Worm (Caenorhabditis elegans) whole organism, L3 larva: Measurements from ENCODE around the gene btb-16.

Source experiments
- ZK546.5 ChIP-seq: sonication (generic microtip); optimal IDR thresholded peaks from 2 replicates; lab custom pipeline; 2017; ENCODE audit warnings: missing biosample characterization, missing genetic modification characterization
- aly-2 ChIP-seq: fragments of 150-350 bp; optimal IDR thresholded peaks from 2 replicates; lab custom pipeline; 2014; ENCODE audit warnings: missing biosample characterization, missing genetic modification characterization
- ama-1 ChIP-seq: fragments of 150-350 bp; optimal IDR thresholded peaks from 2 replicates; lab custom pipeline; 2018
- ceh-16 ChIP-seq: sonication (generic microtip); optimal IDR thresholded peaks from 2 replicates; lab custom pipeline; 2017; ENCODE audit warnings: missing biosample characterization, missing genetic modification characterization
- ceh-28 ChIP-seq: fragments of 150-350 bp; optimal IDR thresholded peaks from 2 replicates; lab custom pipeline; 2014; ENCODE audit warnings: missing biosample characterization, missing genetic modification reagents, missing genetic modification characterization
- ceh-82 ChIP-seq: fragments of 150-350 bp; optimal IDR thresholded peaks from 2 replicates; lab custom pipeline; 2014; ENCODE audit warnings: missing biosample characterization, missing genetic modification characterization
- ceh-9 ChIP-seq: sonication (generic microtip); optimal IDR thresholded peaks from 2 replicates; lab custom pipeline; 2018; ENCODE audit warnings: missing biosample characterization, missing genetic modification characterization
- daf-12 ChIP-seq: fragments of 150-350 bp; optimal IDR thresholded peaks from 2 replicates; lab custom pipeline; 2014; ENCODE audit warnings: missing biosample characterization, missing genetic modification reagents, missing genetic modification characterization
- egl-27 ChIP-seq: sonication (generic microtip); optimal IDR thresholded peaks from 4 replicates; lab custom pipeline; 2017; ENCODE audit warnings: missing biosample characterization, missing genetic modification reagents, missing genetic modification characterization
- egl-5 ChIP-seq: fragments of 150-350 bp; optimal IDR thresholded peaks from 2 replicates; lab custom pipeline; 2017; ENCODE audit warnings: missing biosample characterization, missing genetic modification reagents, missing genetic modification characterization, inconsistent platforms
- elt-1 ChIP-seq: fragments of 150-350 bp; optimal IDR thresholded peaks from 2 replicates; lab custom pipeline; 2014; ENCODE audit warnings: missing biosample characterization, missing genetic modification characterization
- elt-2 ChIP-seq: sonication (generic microtip); optimal IDR thresholded peaks from 2 replicates; lab custom pipeline; 2016; ENCODE audit warnings: missing genetic modification reagents, mild to moderate bottlenecking, missing genetic modification characterization, missing compliant biosample characterization
- elt-3 ChIP-seq, 3 experiments: fragments of 150-350 bp in 1 of 3; sonication (generic microtip) in 2 of 3; optimal IDR thresholded peaks; 2 replicates in 2 of 3; 4 replicates in 1 of 3; lab custom pipeline; 2014 to 2017; ENCODE audit warnings: missing biosample characterization in 3 of 3, missing genetic modification characterization in 3 of 3
- eor-1 ChIP-seq, 2 experiments: fragments of 150-350 bp; optimal IDR thresholded peaks; 2 replicates each; lab custom pipeline; 2014 to 2018; ENCODE audit warnings: missing biosample characterization in 2 of 2, missing genetic modification characterization in 2 of 2
- fkh-10 ChIP-seq: sonication (generic microtip); optimal IDR thresholded peaks from 2 replicates; lab custom pipeline; 2017; ENCODE audit warnings: missing biosample characterization, missing genetic modification reagents, missing genetic modification characterization
- fkh-2 ChIP-seq: fragments of 150-350 bp; optimal IDR thresholded peaks from 2 replicates; lab custom pipeline; 2014; ENCODE audit warnings: missing biosample characterization, missing genetic modification reagents, missing genetic modification characterization
- fos-1 ChIP-seq: fragments of 150-350 bp; optimal IDR thresholded peaks from 2 replicates; lab custom pipeline; 2014; ENCODE audit warnings: missing biosample characterization, missing genetic modification characterization
- hmg-11 ChIP-seq: sonication (generic microtip); optimal IDR thresholded peaks from 2 replicates; lab custom pipeline; 2016; ENCODE audit warnings: missing genetic modification characterization, missing compliant biosample characterization
- jun-1 ChIP-seq: fragments of 150-350 bp; optimal IDR thresholded peaks from 2 replicates; lab custom pipeline; 2014; ENCODE audit warnings: missing biosample characterization, missing genetic modification reagents, missing genetic modification characterization
- lin-15B ChIP-seq: fragments of 150-350 bp; optimal IDR thresholded peaks from 2 replicates; lab custom pipeline; 2014; ENCODE audit warnings: missing biosample characterization, missing genetic modification characterization
- lin-39 ChIP-seq: fragments of 150-350 bp; optimal IDR thresholded peaks from 2 replicates; lab custom pipeline; 2018; ENCODE audit warnings: missing biosample characterization, missing genetic modification reagents, missing genetic modification characterization
- lsy-12 ChIP-seq: sonication (generic microtip); optimal IDR thresholded peaks from 2 replicates; lab custom pipeline; 2016; ENCODE audit warnings: mild to moderate bottlenecking, missing genetic modification characterization, missing compliant biosample characterization
- mdl-1 ChIP-seq: fragments of 150-350 bp; optimal IDR thresholded peaks from 2 replicates; lab custom pipeline; 2014; ENCODE audit warnings: missing biosample characterization, missing genetic modification characterization
- mml-1 ChIP-seq: fragments of 150-350 bp; sonication (generic microtip); optimal IDR thresholded peaks from 3 replicates; lab custom pipeline; 2014; ENCODE audit warnings: missing biosample characterization, missing genetic modification characterization
- nfya-1 ChIP-seq: sonication (generic microtip); optimal IDR thresholded peaks from 2 replicates; lab custom pipeline; 2017; ENCODE audit warnings: missing genetic modification characterization, mild to moderate bottlenecking, missing compliant biosample characterization, antibody characterized with exemption, moderate library complexity; ENCODE audit not compliant: insufficient read depth
- nhr-11 ChIP-seq: fragments of 150-350 bp; optimal IDR thresholded peaks from 2 replicates; lab custom pipeline; 2014; ENCODE audit warnings: missing biosample characterization, missing genetic modification characterization
- nhr-23 ChIP-seq: fragments of 150-350 bp; optimal IDR thresholded peaks from 2 replicates; lab custom pipeline; 2014; ENCODE audit warnings: missing biosample characterization, missing genetic modification reagents, missing genetic modification characterization
- nhr-237 ChIP-seq: fragments of 150-350 bp; optimal IDR thresholded peaks from 2 replicates; lab custom pipeline; 2014; ENCODE audit warnings: missing biosample characterization, missing genetic modification characterization
- nhr-25 ChIP-seq: sonication (generic microtip); optimal IDR thresholded peaks from 2 replicates; lab custom pipeline; 2017; ENCODE audit warnings: missing biosample characterization, missing genetic modification characterization
- nhr-28 ChIP-seq: fragments of 150-350 bp; optimal IDR thresholded peaks from 2 replicates; lab custom pipeline; 2014; ENCODE audit warnings: missing biosample characterization, missing genetic modification characterization
- nhr-43 ChIP-seq: sonication (generic microtip); optimal IDR thresholded peaks from 2 replicates; lab custom pipeline; 2016; ENCODE audit warnings: mild to moderate bottlenecking, missing genetic modification characterization, missing compliant biosample characterization; ENCODE audit not compliant: poor library complexity, severe bottlenecking
- nhr-76 ChIP-seq: fragments of 150-350 bp; sonication (generic microtip); optimal IDR thresholded peaks from 5 replicates; lab custom pipeline; 2014; ENCODE audit warnings: missing biosample characterization, missing genetic modification characterization
- nhr-77 ChIP-seq: fragments of 150-350 bp; optimal IDR thresholded peaks from 2 replicates; lab custom pipeline; 2014; ENCODE audit warnings: missing biosample characterization, missing genetic modification characterization
- pqm-1 ChIP-seq: fragments of 150-350 bp; optimal IDR thresholded peaks from 2 replicates; lab custom pipeline; 2017; ENCODE audit warnings: missing biosample characterization, missing genetic modification characterization, inconsistent platforms
- sea-2 ChIP-seq: fragments of 150-350 bp; sonication (generic microtip); optimal IDR thresholded peaks from 4 replicates; lab custom pipeline; 2014; ENCODE audit warnings: missing biosample characterization, missing genetic modification reagents, missing genetic modification characterization
- skn-1 ChIP-seq: fragments of 150-350 bp; optimal IDR thresholded peaks from 2 replicates; lab custom pipeline; 2014; ENCODE audit warnings: missing biosample characterization, missing genetic modification characterization
- snpc-4 ChIP-seq: fragments of 150-350 bp; optimal IDR thresholded peaks from 2 replicates; lab custom pipeline; 2014; ENCODE audit warnings: missing biosample characterization, missing genetic modification characterization
- tbx-2 ChIP-seq: sonication (generic microtip); optimal IDR thresholded peaks from 2 replicates; lab custom pipeline; 2016; ENCODE audit warnings: mild to moderate bottlenecking, missing genetic modification characterization, missing compliant biosample characterization
- unc-39 ChIP-seq: sonication (generic microtip); optimal IDR thresholded peaks from 4 replicates; lab custom pipeline; 2017; ENCODE audit warnings: missing biosample characterization, missing genetic modification characterization
- zag-1 ChIP-seq: fragments of 150-350 bp; optimal IDR thresholded peaks from 2 replicates; lab custom pipeline; 2014; ENCODE audit warnings: missing biosample characterization, missing genetic modification characterization
- ztf-4 ChIP-seq: fragments of 150-350 bp; optimal IDR thresholded peaks from 2 replicates; lab custom pipeline; 2014; ENCODE audit warnings: missing biosample characterization, missing genetic modification characterization

Gene btb-16

ce11 chrII:3251782-3252181 is 44.9 kb upstream of the btb-16 start:
- no peak for TF ChIP-seq nfya-1
- TF ChIP-seq ztf-4 (tag; lab: Kevin White, UChicago) = no peak
- no peak for TF ChIP-seq nhr-77 (tag; lab: Kevin White, UChicago)
- TF ChIP-seq fkh-10 = no peak
- TF ChIP-seq lin-39 (tag; lab: Kevin White, UChicago) = no peak
- TF ChIP-seq ceh-28 (tag; lab: Kevin White, UChicago) = no peak
- no peak for TF ChIP-seq elt-1
- no peak for TF ChIP-seq ceh-82 (tag; lab: Kevin White, UChicago)
- no peak for TF ChIP-seq egl-5
- no peak for TF ChIP-seq lsy-12 (tag; lab: Kevin White, UChicago)
- no peak for TF ChIP-seq lin-15B (tag; lab: Kevin White, UChicago)
- no peak for TF ChIP-seq aly-2 (tag; lab: Kevin White, UChicago)
- TF ChIP-seq sea-2 (GFP tag; lab: Kevin White, UChicago) = no peak
- no peak for TF ChIP-seq nhr-76
- no peak for TF ChIP-seq ama-1
- TF ChIP-seq ceh-9 = no peak
- no peak for TF ChIP-seq tbx-2
- no peak for TF ChIP-seq ceh-16
- TF ChIP-seq unc-39 (tag; lab: Kevin White, UChicago) = no peak
- TF ChIP-seq nhr-11 = no peak

DNA sequence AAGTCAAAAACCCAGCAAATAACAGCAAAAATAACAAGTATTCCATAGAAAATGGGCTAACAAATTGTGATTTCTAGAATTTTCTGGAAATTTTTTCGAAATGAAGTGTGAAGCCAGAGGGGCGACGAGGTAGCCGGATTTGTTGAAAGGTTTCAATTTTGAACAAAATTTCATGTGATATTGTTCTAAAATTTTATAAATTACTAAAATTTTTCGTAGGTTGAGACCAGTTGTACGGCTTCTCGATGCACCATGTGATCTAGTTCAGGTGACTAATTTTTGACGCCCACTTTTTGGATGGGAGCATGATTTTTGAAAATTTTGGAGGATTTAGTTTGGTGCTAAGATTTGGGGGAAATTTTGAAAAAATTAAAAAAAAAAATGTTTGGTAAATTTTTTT is 37.4 kb upstream of the btb-16 start, which contains the start of gene gcy-19:
gcy-19 (minus strand) TSS at position 101 of the 400 bp plus-strand sequence.
- TF ChIP-seq ZK546.5 (tag; lab: Kevin White, UChicago) (no peak), elt-3 (tag; optimal IDR thresholded peaks at IDR 0.05; lab: Kevin White, UChicago) (no peak), fos-1 (no peak), nhr-25 (no peak), egl-5 (no peak), skn-1 (tag; lab: Kevin White, UChicago) (no peak), ceh-82 (tag; lab: Kevin White, UChicago) (no peak)
- TF ChIP-seq, all 47 proteins: peak for 0

DNA sequence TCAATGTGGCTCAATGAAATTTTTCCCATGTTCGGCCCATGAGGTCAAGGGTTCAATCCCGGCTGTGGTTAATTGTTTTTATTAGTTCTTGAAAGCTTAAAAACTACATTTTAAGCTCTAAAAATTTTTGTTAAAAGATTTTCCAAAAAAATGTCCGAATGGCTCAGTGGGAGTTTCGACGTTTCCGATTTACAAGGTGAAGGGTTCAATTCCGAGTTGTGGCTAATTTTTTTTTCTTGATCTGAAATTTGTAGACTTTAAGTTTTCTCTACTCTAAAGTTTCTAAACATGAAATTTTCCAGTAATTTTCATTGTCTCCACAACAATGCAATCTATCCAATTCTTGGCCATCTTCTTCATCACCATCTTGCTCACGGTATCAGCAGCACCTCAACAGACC is 34.2 kb upstream of the btb-16 start, which contains the start of gene F02E11.2:
F02E11.2 (plus strand) TSS at position 301 of the 400 bp plus-strand sequence.
- TF ChIP-seq nhr-11 (no peak), ceh-28 (tag; lab: Kevin White, UChicago) (no peak), hmg-11 (tag; lab: Kevin White, UChicago) (no peak), daf-12 (no peak), nhr-43 (tag; lab: Kevin White, UChicago) (no peak), nhr-28 (tag; lab: Kevin White, UChicago) (no peak), egl-27 (tag; lab: Kevin White, UChicago) (no peak), elt-3 (tag; optimal IDR thresholded peaks at IDR 0.05; lab: Kevin White, UChicago) (no peak), sea-2 (GFP tag; lab: Kevin White, UChicago) (no peak), mdl-1 (tag; lab: Kevin White, UChicago) (no peak)

DNA sequence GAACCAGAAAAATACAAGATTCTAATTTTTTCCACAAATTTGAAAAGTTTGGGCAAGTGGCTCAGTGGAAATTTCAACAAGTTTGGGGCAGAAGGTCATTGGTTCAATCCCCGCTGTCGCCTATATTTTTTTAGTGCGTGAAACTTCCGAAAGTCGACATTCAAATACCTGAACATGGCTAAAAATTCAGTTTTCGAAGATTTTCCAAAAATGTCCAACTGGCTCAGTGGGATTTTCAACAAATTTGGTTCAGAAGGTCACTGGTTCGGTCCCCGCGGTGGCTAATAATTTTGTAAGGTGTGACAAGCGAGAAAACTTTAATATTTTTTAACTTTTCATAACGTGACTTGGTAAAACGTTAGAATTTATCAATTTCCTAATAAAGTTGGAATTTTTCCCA is 32.0 kb upstream of the btb-16 start:
- TF ChIP-seq pqm-1 (tag; lab: Kevin White, UChicago) = no peak
- TF ChIP-seq fkh-2 (tag; lab: Kevin White, UChicago) = no peak
- TF ChIP-seq nhr-23 (tag; lab: Kevin White, UChicago) = no peak
- no peak for TF ChIP-seq fkh-10
- no peak for TF ChIP-seq mml-1
- no peak for TF ChIP-seq jun-1 (tag; lab: Kevin White, UChicago)
- no peak for TF ChIP-seq lin-15B (tag; lab: Kevin White, UChicago)
- no peak for TF ChIP-seq egl-5
- TF ChIP-seq sea-2 (GFP tag; lab: Kevin White, UChicago) = no peak
- TF ChIP-seq nfya-1 = no peak
- TF ChIP-seq daf-12 = no peak
- no peak for TF ChIP-seq snpc-4
- no peak for TF ChIP-seq elt-1
- TF ChIP-seq ZK546.5 (tag; lab: Kevin White, UChicago) = no peak
- no peak for TF ChIP-seq ceh-9
- TF ChIP-seq zag-1 (tag; lab: Kevin White, UChicago) = no peak
- no peak for TF ChIP-seq eor-1 (tag; optimal IDR thresholded peaks at IDR 0.05; lab: Kevin White, UChicago)
- no peak for TF ChIP-seq elt-2
- TF ChIP-seq nhr-237 (tag; lab: Kevin White, UChicago) = no peak
- TF ChIP-seq, all 47 proteins: peak for 0
